Worm (Caenorhabditis elegans) whole organism, midembryonic: ENCODE results near the gene str-23.

Experiments
- ref-1 ChIP-seq: fragments of 200-800 bp; sonication (Bioruptor generic); conservative IDR thresholded peaks from 2 replicates; pipeline ENCODE4 v1.3.6; 2022; ENCODE audit warnings: missing genetic modification reagents, missing genetic modification characterization, missing compliant biosample characterization
- tab-1 ChIP-seq: fragments of 200-800 bp; sonication (Bioruptor generic); IDR thresholded peaks from 2 replicates; pipeline ENCODE4 v1.3.6; 2022; ENCODE audit warnings: missing genetic modification characterization, missing compliant biosample characterization

DNA sequence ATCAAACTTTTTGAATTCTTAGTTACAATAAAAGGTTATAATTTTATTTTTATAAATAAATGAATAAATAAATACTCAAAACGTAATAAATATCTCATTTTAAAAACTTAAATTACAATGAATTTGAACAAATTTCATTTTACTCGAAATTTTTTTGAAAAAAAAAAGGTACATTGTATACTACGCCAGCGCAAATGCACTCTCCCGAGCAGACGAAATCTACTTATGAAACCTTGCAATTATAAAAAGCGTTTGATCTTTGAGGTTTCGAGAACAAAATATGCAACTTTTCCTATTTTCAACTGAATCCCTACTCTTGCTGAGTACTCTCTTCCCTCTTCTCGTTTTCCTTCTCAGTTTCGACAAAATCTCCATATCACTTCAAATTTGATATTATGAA lies 43.0 kb downstream of the str-23 start, which contains the start of gene nhr-197:
- TF ChIP-seq tab-1 (GFP tag; lab: Robert Waterston, UW) = no peak
- no peak for TF ChIP-seq ref-1 (GFP tag; lab: Robert Waterston, UW)
